Fruit fly (Drosophila melanogaster): ENCODE data around the gene CG11970.

Gene CG11970

DNA sequence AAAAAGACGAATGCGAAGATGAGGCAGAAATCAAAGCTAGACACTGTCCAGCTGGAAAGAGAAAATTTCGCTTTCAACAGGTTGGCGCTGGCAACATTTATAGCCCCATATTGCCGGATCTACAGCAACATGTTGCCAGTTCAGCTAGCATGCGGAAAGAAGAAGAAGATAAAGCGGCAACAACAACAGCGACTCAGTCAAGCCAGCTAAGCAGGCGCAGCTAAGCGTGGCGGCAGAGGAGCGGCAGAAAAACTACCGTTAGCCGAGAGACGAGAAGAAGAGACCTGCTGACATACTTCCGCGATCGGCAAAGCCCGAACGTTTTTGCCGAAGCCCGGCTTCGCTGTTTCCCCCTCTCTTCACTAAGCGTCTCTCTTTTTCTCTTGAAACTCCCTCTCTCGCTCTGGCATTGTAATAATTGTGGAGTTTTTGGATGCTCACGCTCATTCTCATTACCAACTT is 29.1 kb upstream of the CG11970 start:
- TF ChIP-seq EcR (GFP tag; optimal IDR thresholded peaks at IDR 0.05): no peak
- TF ChIP-seq Dll (optimal IDR thresholded peaks at IDR 0.05): peak; percentile 1
- no peak for TF ChIP-seq psq (optimal IDR thresholded peaks at IDR 0.05)

DNA sequence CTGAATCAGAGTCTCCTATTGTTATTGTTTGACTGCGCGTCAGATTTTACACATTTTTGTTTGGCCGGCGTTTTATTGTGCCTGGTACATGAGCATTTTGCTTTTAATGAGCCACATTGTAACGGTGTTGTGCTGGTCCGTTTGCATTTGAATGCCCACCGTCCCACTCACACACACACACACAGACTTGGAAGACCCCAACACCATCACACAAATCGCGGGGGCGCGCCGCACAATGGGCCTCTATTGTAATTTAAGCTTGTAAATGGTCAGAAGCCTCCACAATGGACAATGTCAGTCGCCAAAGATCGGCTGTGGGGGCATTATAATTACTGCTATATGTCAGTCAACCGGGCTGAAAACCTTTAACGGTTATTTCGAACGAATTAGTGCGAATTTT is 28.2 kb upstream of the CG11970 start:
- TF ChIP-seq Dll (optimal IDR thresholded peaks at IDR 0.05): no peak

DNA sequence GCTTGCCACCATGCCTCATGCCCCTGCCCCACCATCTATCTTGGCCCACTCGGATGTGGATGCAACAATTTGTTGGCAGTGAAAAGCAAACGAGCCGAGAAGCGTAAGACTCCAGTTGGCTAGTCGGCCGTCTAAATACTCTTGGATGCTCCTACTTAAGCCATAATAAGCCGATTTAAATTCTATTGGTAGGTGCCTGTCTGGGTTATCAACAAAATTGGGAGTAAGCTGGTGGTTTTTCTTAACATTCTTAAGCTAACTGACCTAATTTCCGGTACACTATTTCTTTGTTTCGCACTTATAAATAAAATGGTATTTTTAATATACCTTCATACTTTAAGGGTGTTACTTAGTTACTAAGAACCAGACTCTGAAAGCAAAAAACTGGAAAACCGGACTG is 26.8 kb upstream of the CG11970 start:
- TF ChIP-seq psq (optimal IDR thresholded peaks at IDR 0.05): no peak
- TF ChIP-seq Dll (optimal IDR thresholded peaks at IDR 0.05): no peak
- no peak for TF ChIP-seq usp (GFP tag; optimal IDR thresholded peaks at IDR 0.05)
- TF ChIP-seq CG8478 (optimal IDR thresholded peaks at IDR 0.05): no peak
- TF ChIP-seq EcR (GFP tag; optimal IDR thresholded peaks at IDR 0.05): no peak
- no peak for TF ChIP-seq pan (optimal IDR thresholded peaks at IDR 0.05)

DNA sequence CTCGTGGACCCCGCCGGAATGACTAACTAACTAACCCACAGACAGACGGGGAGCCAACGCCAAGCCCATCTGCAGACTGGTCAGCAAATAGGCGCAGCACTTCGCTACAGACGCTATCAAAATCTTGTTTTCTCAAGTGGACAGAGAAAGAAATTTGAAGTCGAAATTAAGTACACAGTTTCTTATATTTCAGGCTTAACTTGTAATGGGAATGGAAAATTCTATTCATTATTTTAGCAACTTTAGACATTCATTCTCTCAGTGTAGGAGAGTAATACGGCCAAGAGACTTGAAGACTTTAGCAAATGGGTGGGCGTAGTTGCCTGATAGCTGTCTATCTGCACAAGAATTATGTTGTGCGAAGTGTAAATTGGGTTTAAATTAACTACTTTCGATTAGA is 26.2 kb upstream of the CG11970 start:
- TF ChIP-seq pan (optimal IDR thresholded peaks at IDR 0.05) (no peak), EcR (GFP tag; optimal IDR thresholded peaks at IDR 0.05) (no peak), CG8478 (optimal IDR thresholded peaks at IDR 0.05) (no peak), Dll (optimal IDR thresholded peaks at IDR 0.05) (no peak), psq (optimal IDR thresholded peaks at IDR 0.05) (no peak), usp (GFP tag; optimal IDR thresholded peaks at IDR 0.05) (no peak)

DNA sequence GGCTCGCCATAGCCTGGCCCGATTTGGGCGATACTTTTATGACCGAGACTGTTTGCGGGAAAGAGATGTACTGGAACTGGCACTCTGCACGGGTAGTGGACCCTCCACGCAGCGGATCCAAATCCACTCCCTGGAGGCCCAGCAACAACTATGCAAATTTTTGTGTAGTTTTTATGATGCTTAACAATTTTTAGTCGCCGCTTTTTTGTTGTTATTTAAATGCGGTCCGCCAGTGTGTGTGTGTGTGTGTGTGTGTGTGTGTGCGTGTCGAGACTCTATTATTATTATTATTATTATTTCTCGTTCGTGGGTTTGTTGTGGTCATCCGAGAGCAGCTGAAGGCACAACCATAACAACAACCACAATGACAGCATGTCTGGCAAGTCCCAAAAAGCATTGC is 25.4 kb upstream of the CG11970 start:
- TF ChIP-seq CG8478 (optimal IDR thresholded peaks at IDR 0.05) (no peak), usp (GFP tag; optimal IDR thresholded peaks at IDR 0.05) (no peak), Dll (optimal IDR thresholded peaks at IDR 0.05) (no peak), pan (optimal IDR thresholded peaks at IDR 0.05) (no peak), EcR (GFP tag; optimal IDR thresholded peaks at IDR 0.05) (no peak), psq (optimal IDR thresholded peaks at IDR 0.05) (no peak)

DNA sequence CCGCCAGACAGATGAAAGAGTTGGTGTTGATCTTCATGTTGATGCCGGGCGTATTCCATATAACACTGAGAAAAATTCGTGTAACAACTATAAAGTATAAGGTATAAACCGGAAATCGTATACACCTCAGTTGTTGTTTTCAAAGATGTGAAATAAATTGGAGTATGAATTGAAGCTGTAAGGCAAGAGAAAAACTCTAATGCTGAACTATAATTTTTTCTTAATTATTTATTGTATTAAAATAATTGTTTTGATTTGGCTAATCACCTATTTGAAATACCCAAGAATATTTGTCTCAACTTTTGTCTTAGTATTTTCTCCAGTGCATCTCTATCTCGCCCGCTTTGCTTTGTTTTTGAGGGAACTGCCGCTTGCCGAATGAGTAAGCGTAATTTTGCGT is 24.2 kb upstream of the CG11970 start:
- no peak for TF ChIP-seq EcR (GFP tag; optimal IDR thresholded peaks at IDR 0.05)

DNA sequence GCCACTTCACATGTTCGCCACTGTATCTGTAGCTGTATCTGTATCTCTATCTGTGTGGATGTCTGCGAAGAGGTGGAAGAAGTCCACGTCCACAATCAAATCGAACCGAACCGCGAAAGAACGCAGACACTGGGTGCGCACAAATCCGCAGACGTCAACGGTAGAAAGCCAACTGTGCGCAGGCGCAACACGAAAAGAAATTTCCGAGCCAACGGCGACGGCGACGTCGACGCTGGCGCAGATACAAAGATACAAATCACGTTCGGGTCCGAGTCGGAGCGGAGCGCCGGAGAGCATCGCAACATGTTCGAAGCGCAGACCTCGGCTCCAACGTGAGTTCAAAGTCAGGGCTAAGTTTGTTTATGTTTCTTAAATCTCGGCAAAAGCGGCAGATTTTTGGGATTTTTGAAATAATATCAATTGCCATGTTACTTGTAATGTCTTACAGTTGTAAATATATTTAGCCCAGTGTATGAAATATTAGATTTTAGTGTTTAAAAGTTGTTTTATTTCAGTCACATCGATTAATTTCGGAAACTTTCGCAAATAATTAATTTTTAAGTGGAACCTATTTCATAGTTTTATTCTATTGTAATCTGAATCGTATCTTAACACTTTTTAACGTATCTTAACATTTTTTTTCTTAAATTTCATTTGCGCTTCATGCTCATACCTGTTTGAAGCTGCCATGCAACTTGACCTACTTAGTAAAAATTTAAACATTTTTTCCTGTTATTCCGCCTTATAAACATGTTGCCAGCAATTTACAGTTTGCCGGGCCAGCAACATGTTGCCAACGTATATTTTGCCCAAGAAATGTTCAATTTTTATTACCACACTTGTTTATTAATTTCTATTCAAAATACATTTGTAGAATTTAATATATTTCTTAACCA is 21.4 kb upstream of the CG11970 start, which contains the start of gene ich:
Gene ich (minus strand): TSS at position 178 of the 896 bp plus-strand sequence.
- no peak for TF ChIP-seq pan (optimal IDR thresholded peaks at IDR 0.05)
- no peak for TF ChIP-seq EcR (GFP tag; optimal IDR thresholded peaks at IDR 0.05)
- no peak for TF ChIP-seq CG8478 (optimal IDR thresholded peaks at IDR 0.05)
- no peak for TF ChIP-seq Dll (optimal IDR thresholded peaks at IDR 0.05)
- TF ChIP-seq psq (optimal IDR thresholded peaks at IDR 0.05): no peak
- TF ChIP-seq usp (GFP tag; optimal IDR thresholded peaks at IDR 0.05): no peak

- no peak for TF ChIP-seq psq (optimal IDR thresholded peaks at IDR 0.05)
- no peak for TF ChIP-seq EcR (GFP tag; optimal IDR thresholded peaks at IDR 0.05)
- no peak for TF ChIP-seq pan (optimal IDR thresholded peaks at IDR 0.05)
- TF ChIP-seq Dll (optimal IDR thresholded peaks at IDR 0.05): no peak
- no peak for TF ChIP-seq usp (GFP tag; optimal IDR thresholded peaks at IDR 0.05)
- TF ChIP-seq CG8478 (optimal IDR thresholded peaks at IDR 0.05): no peak
Measured at dm6 chr3R:8963756-8964342, 20.7 kb upstream of the CG11970 start.

dm6 chr3R:8965546-8965945 is 19.0 kb upstream of the CG11970 start:
- TF ChIP-seq EcR (GFP tag; optimal IDR thresholded peaks at IDR 0.05): no peak
- no peak for TF ChIP-seq CG8478 (optimal IDR thresholded peaks at IDR 0.05)
- TF ChIP-seq psq (optimal IDR thresholded peaks at IDR 0.05): no peak
- no peak for TF ChIP-seq pan (optimal IDR thresholded peaks at IDR 0.05)
- TF ChIP-seq Dll (optimal IDR thresholded peaks at IDR 0.05): no peak
- no peak for TF ChIP-seq usp (GFP tag; optimal IDR thresholded peaks at IDR 0.05)

- TF ChIP-seq psq (optimal IDR thresholded peaks at IDR 0.05) (no peak), CG8478 (optimal IDR thresholded peaks at IDR 0.05) (no peak), usp (GFP tag; optimal IDR thresholded peaks at IDR 0.05) (no peak), Dll (optimal IDR thresholded peaks at IDR 0.05) (no peak), pan (optimal IDR thresholded peaks at IDR 0.05) (no peak), EcR (GFP tag; optimal IDR thresholded peaks at IDR 0.05) (no peak)
Measured at dm6 chr3R:8966598-8966997, 17.9 kb upstream of the CG11970 start.

DNA sequence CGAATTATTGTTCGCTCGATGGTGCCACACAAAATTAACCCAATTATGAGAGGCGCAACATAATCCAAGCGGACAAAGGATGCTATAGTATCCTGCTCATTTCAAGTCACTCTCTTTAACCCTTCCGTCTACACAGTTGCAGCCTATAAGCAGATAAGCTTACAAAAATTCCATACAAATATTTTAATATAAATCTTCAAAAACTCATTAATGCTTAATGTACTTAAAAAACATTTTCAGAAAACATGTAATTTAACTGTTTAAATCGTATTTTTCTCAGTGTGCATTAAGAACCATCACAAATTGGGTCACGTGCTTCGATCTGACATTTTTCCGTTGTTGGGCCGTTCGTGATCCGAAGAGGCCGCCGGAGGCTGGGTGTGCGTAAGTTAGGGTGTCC is 15.7 kb upstream of the CG11970 start:
- TF ChIP-seq EcR (GFP tag; optimal IDR thresholded peaks at IDR 0.05) (no peak), usp (GFP tag; optimal IDR thresholded peaks at IDR 0.05) (no peak), pan (optimal IDR thresholded peaks at IDR 0.05) (no peak), CG8478 (optimal IDR thresholded peaks at IDR 0.05) (no peak), psq (optimal IDR thresholded peaks at IDR 0.05) (no peak), Dll (optimal IDR thresholded peaks at IDR 0.05) (no peak)

DNA sequence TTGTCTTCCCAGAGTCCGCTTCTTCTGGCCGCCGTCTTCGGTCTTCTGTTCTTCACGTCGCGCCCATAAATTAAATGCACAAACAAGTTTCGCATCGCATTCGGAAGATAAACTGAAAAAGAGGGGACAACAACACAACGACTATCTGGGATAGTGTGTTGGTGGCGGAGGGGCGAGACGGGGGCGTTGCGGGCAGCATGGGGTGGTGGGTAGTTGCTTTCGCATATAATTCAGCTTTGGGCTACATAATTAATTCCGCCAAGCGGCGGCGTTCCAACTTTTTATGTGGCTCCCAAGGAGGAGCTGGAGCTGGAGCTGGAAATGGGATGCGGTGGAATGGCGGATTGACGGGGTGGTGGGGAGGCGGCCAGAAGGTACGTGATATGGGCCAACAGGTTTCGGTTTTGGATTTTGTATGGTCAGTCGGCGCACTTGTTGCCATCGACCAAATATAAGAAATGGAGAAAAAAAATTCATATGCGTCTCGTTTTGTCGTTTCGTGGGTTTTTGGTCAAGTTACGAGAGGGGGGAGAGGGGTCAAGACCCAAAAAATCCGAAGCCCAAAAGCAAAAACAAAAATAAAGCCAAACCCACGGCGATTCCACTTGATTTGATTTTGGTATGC is 15.1 kb upstream of the CG11970 start:
- TF ChIP-seq psq (optimal IDR thresholded peaks at IDR 0.05) (no peak), Dll (optimal IDR thresholded peaks at IDR 0.05) (peak; percentile 71), usp (GFP tag; optimal IDR thresholded peaks at IDR 0.05) (no peak)

Measured in whole organism.